Fruit fly (Drosophila melanogaster) whole organism, embryonic: ENCODE data around the gene Efhc1.1.

Experiments used
- Atf3 ChIP-seq: fragments of 200-800 bp; sonication (Bioruptor generic); optimal IDR thresholded peaks from 3 replicates; lab custom pipeline; 2016; ENCODE audit warnings: missing biosample characterization, missing genetic modification characterization
- Bgb ChIP-seq: fragments of 200-800 bp; sonication (Bioruptor generic); IDR thresholded peaks from 2 replicates; pipeline ENCODE4 v1.3.6; 2022; ENCODE audit warnings: missing biosample characterization, missing genetic modification characterization; ENCODE audit not compliant: partially characterized antibody
- CG10959 ChIP-seq: fragments of 200-800 bp; sonication (Bioruptor generic); IDR thresholded peaks from 2 replicates; pipeline ENCODE4 v1.3.6; 2022; ENCODE audit warnings: missing biosample characterization, missing genetic modification characterization
- CG14014 ChIP-seq: fragments of 200-800 bp; sonication (Bioruptor generic); IDR thresholded peaks from 2 replicates; pipeline ENCODE4 v1.3.6; 2022; ENCODE audit warnings: missing biosample characterization, missing genetic modification characterization
- CG1529 ChIP-seq: fragments of 200-800 bp; sonication (Bioruptor generic); optimal IDR thresholded peaks from 3 replicates; lab custom pipeline; 2018; ENCODE audit warnings: missing biosample characterization, missing genetic modification characterization
- CG15514 ChIP-seq: fragments of 200-800 bp; sonication (Bioruptor generic); optimal IDR thresholded peaks from 3 replicates; lab custom pipeline; 2017; ENCODE audit warnings: missing biosample characterization, missing genetic modification characterization, mild to moderate bottlenecking, moderate library complexity, missing genetic modification reagents
- CG17568 ChIP-seq: fragments of 200-800 bp; sonication (Bioruptor generic); optimal IDR thresholded peaks from 2 replicates; lab custom pipeline; 2018; ENCODE audit warnings: missing biosample characterization, mild to moderate bottlenecking, missing genetic modification characterization, moderate library complexity
- CG18619 ChIP-seq: fragments of 200-800 bp; sonication (Bioruptor generic); optimal IDR thresholded peaks from 3 replicates; lab custom pipeline; 2017; ENCODE audit warnings: missing biosample characterization, mild to moderate bottlenecking, missing genetic modification characterization
- CG2678 ChIP-seq: fragments of 200-800 bp; sonication (Bioruptor generic); optimal IDR thresholded peaks from 3 replicates; lab custom pipeline; 2019; ENCODE audit warnings: missing biosample characterization, mild to moderate bottlenecking, missing genetic modification characterization, moderate library complexity
- CG31224 ChIP-seq: fragments of 200-800 bp; sonication (Bioruptor generic); IDR thresholded peaks from 2 replicates; pipeline ENCODE4 v1.3.6; 2022; ENCODE audit warnings: missing biosample characterization, missing genetic modification characterization
- CG32772 ChIP-seq: fragments of 200-800 bp; sonication (Bioruptor generic); IDR thresholded peaks from 2 replicates; pipeline ENCODE4 v1.3.6; 2022; ENCODE audit warnings: missing biosample characterization, missing genetic modification characterization
- CG3407 ChIP-seq: fragments of 200-800 bp; sonication (Bioruptor generic); optimal IDR thresholded peaks from 2 replicates; lab custom pipeline; 2018; ENCODE audit warnings: missing biosample characterization, mild to moderate bottlenecking, missing genetic modification characterization
- CG3838 ChIP-seq: fragments of 200-800 bp; sonication (Bioruptor generic); optimal IDR thresholded peaks from 3 replicates; lab custom pipeline; 2016; ENCODE audit warnings: missing biosample characterization, missing genetic modification characterization
- CG4360 ChIP-seq: fragments of 200-800 bp; sonication (Bioruptor generic); IDR thresholded peaks from 2 replicates; pipeline ENCODE4 v1.3.6; 2022; ENCODE audit warnings: missing biosample characterization, missing genetic modification characterization
- CG4707 ChIP-seq: fragments of 200-800 bp; sonication (Bioruptor generic); optimal IDR thresholded peaks from 2 replicates; lab custom pipeline; 2018; ENCODE audit warnings: missing biosample characterization, mild to moderate bottlenecking, missing genetic modification characterization, moderate library complexity
- CG4854 ChIP-seq: fragments of 200-800 bp; sonication (Bioruptor generic); optimal IDR thresholded peaks from 2 replicates; lab custom pipeline; 2016; ENCODE audit warnings: missing biosample characterization, missing genetic modification characterization, inconsistent platforms
- CG7839 ChIP-seq: fragments of 200-800 bp; sonication (Bioruptor generic); optimal IDR thresholded peaks from 3 replicates; lab custom pipeline; 2018; ENCODE audit warnings: missing biosample characterization, mild to moderate bottlenecking, missing genetic modification characterization, moderate library complexity
- CG7963 ChIP-seq: fragments of 200-800 bp; sonication (Bioruptor generic); IDR thresholded peaks from 3 replicates; pipeline ENCODE4 v1.3.6; 2022; ENCODE audit warnings: missing biosample characterization, missing genetic modification characterization; ENCODE audit not compliant: partially characterized antibody
- CG7987 ChIP-seq: fragments of 200-800 bp; sonication (Bioruptor generic); optimal IDR thresholded peaks from 2 replicates; lab custom pipeline; 2018; ENCODE audit warnings: missing biosample characterization, mild to moderate bottlenecking, missing genetic modification characterization, moderate library complexity
- CG8281 ChIP-seq: fragments of 200-800 bp; sonication (Bioruptor generic); optimal IDR thresholded peaks from 2 replicates; lab custom pipeline; 2018; ENCODE audit warnings: missing biosample characterization, mild to moderate bottlenecking, missing genetic modification characterization, moderate library complexity
- CG9215 ChIP-seq: fragments of 200-800 bp; sonication (Bioruptor generic); IDR thresholded peaks from 2 replicates; pipeline ENCODE4 v1.3.6; 2022; ENCODE audit warnings: missing biosample characterization, missing genetic modification characterization
- CG9817 ChIP-seq: fragments of 200-800 bp; sonication (Bioruptor generic); optimal IDR thresholded peaks from 2 replicates; lab custom pipeline; 2018; ENCODE audit warnings: missing biosample characterization, mild to moderate bottlenecking, missing genetic modification characterization, moderate library complexity
- D19A ChIP-seq: fragments of 200-800 bp; optimal IDR thresholded peaks from 3 replicates; lab custom pipeline; 2019; ENCODE audit warnings: missing biosample characterization, mild to moderate bottlenecking, missing genetic modification characterization, moderate library complexity
- Dad ChIP-seq: fragments of 200-800 bp; sonication (Bioruptor generic); optimal IDR thresholded peaks from 3 replicates; lab custom pipeline; 2016; ENCODE audit warnings: missing biosample characterization, missing genetic modification characterization
- Dip2 ChIP-seq: fragments of 200-800 bp; sonication (Bioruptor generic); IDR thresholded peaks from 2 replicates; pipeline ENCODE4 v1.3.6; 2022; ENCODE audit warnings: missing biosample characterization, missing genetic modification characterization
- Dip3 ChIP-seq: fragments of 200-800 bp; sonication (Bioruptor generic); optimal IDR thresholded peaks from 3 replicates; lab custom pipeline; 2016; ENCODE audit warnings: missing biosample characterization, missing genetic modification characterization
- Dref ChIP-seq: fragments of 200-800 bp; sonication (Bioruptor generic); IDR thresholded peaks from 2 replicates; pipeline ENCODE4 v1.3.6; 2022; ENCODE audit warnings: missing biosample characterization, missing genetic modification characterization
- H2.0 ChIP-seq: fragments of 200-800 bp; sonication (Bioruptor generic); IDR thresholded peaks from 2 replicates; pipeline ENCODE4 v1.3.6; 2022; ENCODE audit warnings: missing biosample characterization, missing genetic modification characterization
- HLH4C ChIP-seq: fragments of 200-800 bp; sonication (Bioruptor generic); IDR thresholded peaks from 3 replicates; pipeline ENCODE4 v1.3.6; 2022; ENCODE audit warnings: missing biosample characterization, missing genetic modification characterization; ENCODE audit not compliant: partially characterized antibody
- HLH54F ChIP-seq: fragments of 200-800 bp; sonication (Bioruptor generic); optimal IDR thresholded peaks from 3 replicates; lab custom pipeline; 2016; ENCODE audit warnings: missing biosample characterization, missing genetic modification characterization
- HmgZ ChIP-seq: fragments of 200-800 bp; sonication (Bioruptor generic); optimal IDR thresholded peaks from 2 replicates; lab custom pipeline; 2018; ENCODE audit warnings: missing biosample characterization, mild to moderate bottlenecking, missing genetic modification characterization
- Hsf ChIP-seq: fragments of 200-800 bp; sonication (Bioruptor generic); optimal IDR thresholded peaks from 3 replicates; lab custom pipeline; 2016; ENCODE audit warnings: missing biosample characterization, missing genetic modification characterization
- Mes4 ChIP-seq: fragments of 200-800 bp; sonication (Bioruptor generic); optimal IDR thresholded peaks from 2 replicates; lab custom pipeline; 2016; ENCODE audit warnings: missing biosample characterization, missing genetic modification characterization
- NC2β ChIP-seq: fragments of 200-800 bp; sonication (Bioruptor generic); optimal IDR thresholded peaks from 2 replicates; lab custom pipeline; 2016; ENCODE audit warnings: missing biosample characterization, missing genetic modification characterization
- Oaz ChIP-seq: fragments of 200-800 bp; sonication (Bioruptor generic); IDR thresholded peaks from 2 replicates; pipeline ENCODE4 v1.3.6; 2022; ENCODE audit warnings: missing biosample characterization, missing genetic modification characterization
- Ravus ChIP-seq: fragments of 200-800 bp; sonication (Bioruptor generic); IDR thresholded peaks from 2 replicates; pipeline ENCODE4 v1.3.6; 2022; ENCODE audit warnings: missing biosample characterization, missing genetic modification characterization
- ara ChIP-seq: fragments of 200-800 bp; sonication (Bioruptor generic); IDR thresholded peaks from 2 replicates; pipeline ENCODE4 v1.3.6; 2022; ENCODE audit warnings: missing biosample characterization, missing genetic modification characterization
- bbx ChIP-seq: fragments of 200-800 bp; sonication (Bioruptor generic); IDR thresholded peaks from 2 replicates; pipeline ENCODE4 v1.3.6; 2022; ENCODE audit warnings: missing biosample characterization, missing genetic modification characterization; ENCODE audit not compliant: partially characterized antibody
- btn ChIP-seq: fragments of 200-800 bp; sonication (Bioruptor generic); optimal IDR thresholded peaks from 2 replicates; lab custom pipeline; 2016; ENCODE audit warnings: missing biosample characterization, missing genetic modification characterization
- cato ChIP-seq: fragments of 200-800 bp; sonication (Bioruptor generic); optimal IDR thresholded peaks from 2 replicates; lab custom pipeline; 2016; ENCODE audit warnings: missing biosample characterization, missing genetic modification characterization, borderline replicate concordance
- caup ChIP-seq: fragments of 200-800 bp; sonication (Bioruptor generic); optimal IDR thresholded peaks from 3 replicates; lab custom pipeline; 2017; ENCODE audit warnings: missing biosample characterization, mild to moderate bottlenecking, missing genetic modification characterization, moderate library complexity; ENCODE audit not compliant: severe bottlenecking
- fd3F ChIP-seq: fragments of 200-800 bp; sonication (Bioruptor generic); optimal IDR thresholded peaks from 2 replicates; lab custom pipeline; 2018; ENCODE audit warnings: missing biosample characterization, mild to moderate bottlenecking, missing genetic modification characterization, moderate library complexity
- kah ChIP-seq: fragments of 200-800 bp; sonication (Bioruptor generic); optimal IDR thresholded peaks from 2 replicates; lab custom pipeline; 2018; ENCODE audit warnings: missing biosample characterization, mild to moderate bottlenecking, missing genetic modification characterization
- repo ChIP-seq: fragments of 200-800 bp; sonication (Bioruptor generic); optimal IDR thresholded peaks from 2 replicates; lab custom pipeline; 2016; ENCODE audit warnings: missing biosample characterization, missing genetic modification characterization
- rib ChIP-seq: fragments of 200-800 bp; sonication (Bioruptor generic); IDR thresholded peaks from 2 replicates; pipeline ENCODE4 v1.3.6; 2022; ENCODE audit warnings: missing biosample characterization, missing genetic modification characterization
- run ChIP-seq: fragments of 200-800 bp; sonication (Bioruptor generic); optimal IDR thresholded peaks from 3 replicates; lab custom pipeline; 2018; ENCODE audit warnings: missing biosample characterization, mild to moderate bottlenecking, missing genetic modification characterization
- sima ChIP-seq: fragments of 200-800 bp; sonication (Bioruptor generic); optimal IDR thresholded peaks from 2 replicates; lab custom pipeline; 2016; ENCODE audit warnings: missing biosample characterization, missing genetic modification characterization
- stwl ChIP-seq: fragments of 200-800 bp; sonication (Bioruptor generic); optimal IDR thresholded peaks from 3 replicates; lab custom pipeline; 2018; ENCODE audit warnings: missing biosample characterization, mild to moderate bottlenecking, missing genetic modification characterization, moderate library complexity
- trh ChIP-seq: fragments of 200-800 bp; sonication (Bioruptor generic); optimal IDR thresholded peaks from 2 replicates; lab custom pipeline; 2016; ENCODE audit warnings: missing biosample characterization, missing genetic modification characterization
- tx ChIP-seq: fragments of 200-800 bp; sonication (Bioruptor generic); optimal IDR thresholded peaks from 2 replicates; lab custom pipeline; 2016; ENCODE audit warnings: missing biosample characterization, missing genetic modification characterization
- vvl ChIP-seq: fragments of 200-800 bp; sonication (Bioruptor generic); IDR thresholded peaks from 2 replicates; pipeline ENCODE4 v1.3.6; 2022; ENCODE audit warnings: missing biosample characterization, missing genetic modification characterization
- zen2 ChIP-seq: fragments of 200-800 bp; sonication (Bioruptor generic); IDR thresholded peaks from 3 replicates; pipeline ENCODE4 v1.3.6; 2022; ENCODE audit warnings: missing biosample characterization, missing genetic modification characterization; ENCODE audit not compliant: partially characterized antibody

The Efhc1.1 gene

dm6 chrX:15762723-15763122 is 20.8 kb downstream of the Efhc1.1 start, which contains the start of gene Polr3A (continued):
- TF ChIP-seq CG9817 (tag; lab: Kevin White, UChicago): no peak
- no peak for TF ChIP-seq Oaz (GFP tag; lab: Robert Waterston, UW)
- no peak for TF ChIP-seq tx
- no peak for TF ChIP-seq CG7963 (GFP tag; lab: Robert Waterston, UW)
- no peak for TF ChIP-seq Dad (GFP tag; lab: Kevin White, UChicago)
- no peak for TF ChIP-seq kah (GFP tag; lab: Kevin White, UChicago)
- TF ChIP-seq CG17568 (GFP tag; lab: Kevin White, UChicago): no peak
- TF ChIP-seq CG3407 (GFP tag; lab: Kevin White, UChicago): no peak
- TF ChIP-seq Bgb: peak; percentile 70
- TF ChIP-seq CG32772 (GFP tag; lab: Robert Waterston, UW): no peak
- no peak for TF ChIP-seq vvl (GFP tag; lab: Robert Waterston, UW)
- TF ChIP-seq CG4360 (GFP tag; lab: Robert Waterston, UW): no peak
- no peak for TF ChIP-seq CG3838 (GFP tag; lab: Kevin White, UChicago)
- TF ChIP-seq CG18619 (GFP tag; lab: Kevin White, UChicago): no peak
- TF ChIP-seq CG15514 (GFP tag; lab: Kevin White, UChicago): peak; percentile 54
- TF ChIP-seq CG7839 (tag; lab: Kevin White, UChicago): no peak
- no peak for TF ChIP-seq run (tag; lab: Kevin White, UChicago)
- TF ChIP-seq Ravus (GFP tag; lab: Robert Waterston, UW): no peak
- no peak; the same call in 2 of the 3 replicates for TF ChIP-seq zen2 (GFP tag; lab: Robert Waterston, UW)
- TF ChIP-seq CG4707 (GFP tag; lab: Kevin White, UChicago): no peak
- TF ChIP-seq fd3F (GFP tag; lab: Kevin White, UChicago): no peak
- TF ChIP-seq CG1529: no peak
- no peak for TF ChIP-seq Dip3 (GFP tag; lab: Kevin White, UChicago)
- no peak for TF ChIP-seq D19A (tag; lab: Kevin White, UChicago)
- TF ChIP-seq CG7987: no peak
- TF ChIP-seq bbx: peak; percentile 77
- no peak for TF ChIP-seq btn (GFP tag; lab: Kevin White, UChicago)
- TF ChIP-seq CG14014 (GFP tag; lab: Robert Waterston, UW): no peak
- no peak for TF ChIP-seq CG4854 (GFP tag; lab: Kevin White, UChicago)
- no peak for TF ChIP-seq repo (GFP tag; lab: Kevin White, UChicago)
- TF ChIP-seq Dip2 (GFP tag; lab: Robert Waterston, UW): no peak
- no peak for TF ChIP-seq caup (GFP tag; lab: Kevin White, UChicago)
- no peak for TF ChIP-seq NC2β (GFP tag; lab: Kevin White, UChicago)
- TF ChIP-seq CG8281 (tag; lab: Kevin White, UChicago): no peak
- TF ChIP-seq CG2678: no peak
- no peak for TF ChIP-seq CG31224 (GFP tag; lab: Robert Waterston, UW)
- TF ChIP-seq ara (GFP tag; lab: Robert Waterston, UW): no peak
- TF ChIP-seq stwl (tag; lab: Kevin White, UChicago): peak; percentile 48
- TF ChIP-seq cato (GFP tag; lab: Kevin White, UChicago): no peak
- no peak for TF ChIP-seq H2.0 (GFP tag; lab: Robert Waterston, UW)
- no peak for TF ChIP-seq Atf3 (GFP tag; lab: Kevin White, UChicago)
- TF ChIP-seq Mes4 (GFP tag; lab: Kevin White, UChicago): no peak
- TF ChIP-seq HmgZ (tag; lab: Kevin White, UChicago): peak; percentile 11
- peak; percentile 83 for TF ChIP-seq Dref
- TF ChIP-seq HLH54F: no peak
- no peak for TF ChIP-seq CG10959 (GFP tag; lab: Robert Waterston, UW)
- TF ChIP-seq HLH4C (GFP tag; lab: Robert Waterston, UW): peak; percentile 62
- TF ChIP-seq rib (GFP tag; lab: Robert Waterston, UW): no peak
- no peak for TF ChIP-seq Hsf (GFP tag; lab: Kevin White, UChicago)
- no peak for TF ChIP-seq trh
- no peak for TF ChIP-seq CG9215 (GFP tag; lab: Robert Waterston, UW)
- TF ChIP-seq sima (GFP tag; lab: Kevin White, UChicago): no peak
